Fruit fly (Drosophila melanogaster) whole organism, embryonic: ENCODE measurements around the gene CG11672.

Experiments used
- Antp ChIP-seq: fragments of 200-800 bp; sonication (Bioruptor generic); optimal IDR thresholded peaks from 3 replicates; lab custom pipeline; 2016; ENCODE audit warnings: missing biosample characterization, missing genetic modification characterization
- CG1024 ChIP-seq: fragments of 200-800 bp; sonication (Bioruptor generic); IDR thresholded peaks from 2 replicates; pipeline ENCODE4 v1.3.6; 2022; ENCODE audit warnings: missing biosample characterization, missing genetic modification characterization
- CG10366 ChIP-seq: fragments of 200-800 bp; sonication (Bioruptor generic); IDR thresholded peaks from 2 replicates; pipeline ENCODE4 v1.3.6; 2022; ENCODE audit warnings: missing biosample characterization, missing genetic modification characterization
- CG10431 ChIP-seq: fragments of 200-800 bp; sonication (Bioruptor generic); optimal IDR thresholded peaks from 3 replicates; lab custom pipeline; 2018; ENCODE audit warnings: missing biosample characterization, mild to moderate bottlenecking, missing genetic modification characterization
- CG10565 ChIP-seq: fragments of 200-800 bp; sonication (Bioruptor generic); optimal IDR thresholded peaks from 3 replicates; lab custom pipeline; 2016; ENCODE audit warnings: missing biosample characterization, mild to moderate bottlenecking, missing genetic modification characterization
- CG11093 ChIP-seq: fragments of 200-800 bp; sonication (Bioruptor generic); IDR thresholded peaks from 3 replicates; pipeline ENCODE4 v1.3.6; 2022; ENCODE audit warnings: missing biosample characterization, missing genetic modification characterization
- CG11723 ChIP-seq: fragments of 200-800 bp; sonication (Bioruptor generic); optimal IDR thresholded peaks from 2 replicates; lab custom pipeline; 2017; ENCODE audit warnings: missing biosample characterization, mild to moderate bottlenecking, missing genetic modification characterization
- CG12104 ChIP-seq: fragments of 200-800 bp; sonication (Bioruptor generic); optimal IDR thresholded peaks from 3 replicates; lab custom pipeline; 2016; ENCODE audit warnings: missing biosample characterization, missing genetic modification characterization
- CG14050 ChIP-seq: fragments of 200-800 bp; sonication (Bioruptor generic); IDR thresholded peaks from 3 replicates; pipeline ENCODE4 v1.3.6; 2022; ENCODE audit warnings: missing biosample characterization, missing genetic modification characterization
- CG16813 ChIP-seq: fragments of 200-800 bp; sonication (Bioruptor generic); IDR thresholded peaks from 3 replicates; pipeline ENCODE4 v1.3.6; 2022; ENCODE audit warnings: missing biosample characterization, missing genetic modification characterization; ENCODE audit not compliant: partially characterized antibody
- CG1792 ChIP-seq: fragments of 200-800 bp; sonication (Bioruptor generic); optimal IDR thresholded peaks from 2 replicates; lab custom pipeline; 2016; ENCODE audit warnings: missing biosample characterization, missing genetic modification characterization
- CG2120 ChIP-seq: fragments of 200-800 bp; sonication (Bioruptor generic); optimal IDR thresholded peaks from 3 replicates; lab custom pipeline; 2016; ENCODE audit warnings: missing biosample characterization, missing genetic modification characterization
- CG30431 ChIP-seq: fragments of 200-800 bp; sonication (Bioruptor generic); optimal IDR thresholded peaks from 2 replicates; lab custom pipeline; 2017; ENCODE audit warnings: missing biosample characterization, missing genetic modification characterization
- CG31224 ChIP-seq: fragments of 200-800 bp; sonication (Bioruptor generic); IDR thresholded peaks from 2 replicates; pipeline ENCODE4 v1.3.6; 2022; ENCODE audit warnings: missing biosample characterization, missing genetic modification characterization
- CG34376 ChIP-seq: fragments of 200-800 bp; sonication (Bioruptor generic); optimal IDR thresholded peaks from 2 replicates; lab custom pipeline; 2018; ENCODE audit warnings: missing biosample characterization, mild to moderate bottlenecking, missing genetic modification characterization
- CG3838 ChIP-seq: fragments of 200-800 bp; sonication (Bioruptor generic); optimal IDR thresholded peaks from 3 replicates; lab custom pipeline; 2016; ENCODE audit warnings: missing biosample characterization, missing genetic modification characterization
- CG4730 ChIP-seq: fragments of 200-800 bp; sonication (Bioruptor generic); IDR thresholded peaks from 2 replicates; pipeline ENCODE4 v1.3.6; 2022; ENCODE audit warnings: missing biosample characterization, missing genetic modification characterization
- CG6175 ChIP-seq: fragments of 200-800 bp; sonication (Bioruptor generic); IDR thresholded peaks from 3 replicates; pipeline ENCODE4 v1.3.6; 2022; ENCODE audit warnings: missing biosample characterization, missing genetic modification characterization
- CG7372 ChIP-seq: fragments of 200-800 bp; sonication (Bioruptor generic); IDR thresholded peaks from 2 replicates; pipeline ENCODE4 v1.3.6; 2022; ENCODE audit warnings: missing biosample characterization, missing genetic modification characterization
- CG7987 ChIP-seq: fragments of 200-800 bp; sonication (Bioruptor generic); optimal IDR thresholded peaks from 2 replicates; lab custom pipeline; 2018; ENCODE audit warnings: missing biosample characterization, mild to moderate bottlenecking, missing genetic modification characterization, moderate library complexity
- D19B ChIP-seq: fragments of 200-800 bp; sonication (Bioruptor generic); optimal IDR thresholded peaks from 2 replicates; lab custom pipeline; 2017; ENCODE audit warnings: missing biosample characterization, mild to moderate bottlenecking, missing genetic modification characterization
- Elba2 ChIP-seq: fragments of 200-800 bp; sonication (Bioruptor generic); optimal IDR thresholded peaks from 3 replicates; lab custom pipeline; 2016; ENCODE audit warnings: missing biosample characterization, missing genetic modification characterization
- H2.0 ChIP-seq: fragments of 200-800 bp; sonication (Bioruptor generic); IDR thresholded peaks from 2 replicates; pipeline ENCODE4 v1.3.6; 2022; ENCODE audit warnings: missing biosample characterization, missing genetic modification characterization
- HLH3B ChIP-seq: fragments of 200-800 bp; sonication (Bioruptor generic); IDR thresholded peaks from 2 replicates; pipeline ENCODE4 v1.3.6; 2022; ENCODE audit warnings: missing biosample characterization, missing genetic modification characterization
- Med ChIP-seq: fragments of 200-800 bp; sonication (Bioruptor generic); peaks from one replicate; lab custom pipeline; 2016; ENCODE audit warnings: missing biosample characterization, missing genetic modification characterization, mild to moderate bottlenecking, inconsistent platforms, moderate library complexity
- Pdp1 ChIP-seq, 2 experiments: fragments of 200-800 bp; sonication (Bioruptor generic); optimal IDR thresholded peaks; 3 replicates each; lab custom pipeline; 2016; ENCODE audit warnings: missing biosample characterization in 2 of 2, missing genetic modification characterization in 2 of 2, mild to moderate bottlenecking in 1 of 2, moderate library complexity in 1 of 2
- Xrp1 ChIP-seq: fragments of 200-800 bp; sonication (Bioruptor generic); IDR thresholded peaks from 2 replicates; pipeline ENCODE4 v1.3.6; 2022; ENCODE audit warnings: missing biosample characterization, missing genetic modification characterization
- amos ChIP-seq: fragments of 200-800 bp; sonication (Bioruptor generic); IDR thresholded peaks from 2 replicates; pipeline ENCODE4 v1.3.6; 2022; ENCODE audit warnings: missing biosample characterization, missing genetic modification characterization; ENCODE audit not compliant: partially characterized antibody
- ara ChIP-seq: fragments of 200-800 bp; sonication (Bioruptor generic); IDR thresholded peaks from 2 replicates; pipeline ENCODE4 v1.3.6; 2022; ENCODE audit warnings: missing biosample characterization, missing genetic modification characterization
- bowl ChIP-seq: fragments of 200-800 bp; sonication (Bioruptor generic); IDR thresholded peaks from 2 replicates; pipeline ENCODE4 v1.3.6; 2022; ENCODE audit warnings: missing biosample characterization, missing genetic modification characterization
- cas ChIP-seq: fragments of 200-800 bp; sonication (Bioruptor generic); IDR thresholded peaks from 2 replicates; pipeline ENCODE4 v1.3.6; 2022; ENCODE audit warnings: missing biosample characterization, missing genetic modification characterization
- chif ChIP-seq, 2 experiments: fragments of 200-800 bp; sonication (Bioruptor generic); optimal IDR thresholded peaks; 3 replicates each; lab custom pipeline; 2016; ENCODE audit warnings: missing biosample characterization in 2 of 2, missing genetic modification characterization in 2 of 2
- corto ChIP-seq: fragments of 200-800 bp; sonication (Bioruptor generic); optimal IDR thresholded peaks from 2 replicates; lab custom pipeline; 2016; ENCODE audit warnings: missing biosample characterization, mild to moderate bottlenecking, missing genetic modification characterization, moderate library complexity
- crc ChIP-seq: fragments of 200-800 bp; sonication (Bioruptor generic); optimal IDR thresholded peaks from 2 replicates; lab custom pipeline; 2016; ENCODE audit warnings: missing biosample characterization, missing genetic modification characterization
- eve ChIP-seq, 2 experiments: fragments of >200 bp; optimal IDR thresholded peaks; 2 replicates each; lab custom pipeline; 2017; ENCODE audit warnings: missing biosample characterization in 2 of 2, missing genetic modification characterization in 2 of 2
- exex ChIP-seq: fragments of 200-800 bp; sonication (Bioruptor generic); optimal IDR thresholded peaks from 4 replicates; lab custom pipeline; 2018; ENCODE audit warnings: missing biosample characterization, mild to moderate bottlenecking, missing genetic modification characterization, moderate library complexity
- eyg ChIP-seq: fragments of 200-800 bp; sonication (Bioruptor generic); optimal IDR thresholded peaks from 3 replicates; lab custom pipeline; 2016; ENCODE audit warnings: missing biosample characterization, missing genetic modification characterization
- gfzf ChIP-seq: fragments of 200-800 bp; sonication (Bioruptor generic); optimal IDR thresholded peaks from 2 replicates; lab custom pipeline; 2016; ENCODE audit warnings: missing biosample characterization, mild to moderate bottlenecking, missing genetic modification characterization, moderate library complexity
- gro ChIP-seq: fragments of 200-800 bp; sonication (Bioruptor generic); optimal IDR thresholded peaks from 2 replicates; lab custom pipeline; 2016; ENCODE audit warnings: missing biosample characterization, missing genetic modification characterization
- klu ChIP-seq: fragments of 200-800 bp; sonication (Bioruptor generic); IDR thresholded peaks from 2 replicates; pipeline ENCODE4 v1.3.6; 2022; ENCODE audit warnings: missing biosample characterization, missing genetic modification characterization
- lab ChIP-seq: fragments of 200-800 bp; sonication (Bioruptor generic); optimal IDR thresholded peaks from 3 replicates; lab custom pipeline; 2017; ENCODE audit warnings: missing biosample characterization, missing genetic modification characterization, mild to moderate bottlenecking, moderate library complexity, missing genetic modification reagents
- nerfin-2 ChIP-seq: fragments of 200-800 bp; sonication (Bioruptor generic); IDR thresholded peaks from 2 replicates; pipeline ENCODE4 v1.3.6; 2022; ENCODE audit warnings: missing biosample characterization, missing genetic modification characterization; ENCODE audit not compliant: partially characterized antibody
- pros ChIP-seq: fragments of 200-800 bp; sonication (Bioruptor generic); optimal IDR thresholded peaks from 3 replicates; lab custom pipeline; 2019; ENCODE audit warnings: missing biosample characterization, mild to moderate bottlenecking, missing genetic modification characterization, moderate library complexity
- ranshi ChIP-seq: fragments of 200-800 bp; sonication (Bioruptor generic); IDR thresholded peaks from 2 replicates; pipeline ENCODE4 v1.3.6; 2022; ENCODE audit warnings: missing biosample characterization, missing genetic modification characterization
- ro ChIP-seq: fragments of 200-800 bp; sonication (Bioruptor generic); IDR thresholded peaks from 2 replicates; pipeline ENCODE4 v1.3.6; 2022; ENCODE audit warnings: missing biosample characterization, missing genetic modification characterization
- row ChIP-seq: fragments of 200-800 bp; sonication (Bioruptor generic); IDR thresholded peaks from 3 replicates; pipeline ENCODE4 v1.3.6; 2022; ENCODE audit warnings: missing biosample characterization, missing genetic modification characterization
- sim ChIP-seq: fragments of 200-800 bp; sonication (Bioruptor generic); IDR thresholded peaks from 2 replicates; pipeline ENCODE4 v1.3.6; 2022; ENCODE audit warnings: missing biosample characterization, missing genetic modification characterization
- slou ChIP-seq: fragments of 200-800 bp; sonication (Bioruptor generic); optimal IDR thresholded peaks from 3 replicates; lab custom pipeline; 2016; ENCODE audit warnings: missing biosample characterization, missing genetic modification characterization
- stc ChIP-seq: fragments of 200-800 bp; sonication (Bioruptor generic); IDR thresholded peaks from 2 replicates; pipeline ENCODE4 v1.3.6; 2022; ENCODE audit warnings: missing biosample characterization, missing genetic modification characterization
- tup ChIP-seq: fragments of 200-800 bp; sonication (Bioruptor generic); optimal IDR thresholded peaks from 2 replicates; lab custom pipeline; 2016; ENCODE audit warnings: missing biosample characterization, mild to moderate bottlenecking, missing genetic modification characterization, moderate library complexity
- wek ChIP-seq: fragments of 200-800 bp; sonication (Bioruptor generic); optimal IDR thresholded peaks from 3 replicates; lab custom pipeline; 2018; ENCODE audit warnings: missing biosample characterization, mild to moderate bottlenecking, missing genetic modification characterization, moderate library complexity
- yki ChIP-seq: fragments of >200 bp; optimal IDR thresholded peaks from 3 replicates; lab custom pipeline; 2018
- zfh2 ChIP-seq: fragments of 200-800 bp; sonication (Bioruptor generic); optimal IDR thresholded peaks from 2 replicates; lab custom pipeline; 2016; ENCODE audit warnings: missing biosample characterization, missing genetic modification characterization

Gene CG11672

dm6 chr3R:8308515-8308959, 18.2 kb upstream of the CG11672 start, which contains the start of gene tex (continued):
- TF ChIP-seq CG14050 (GFP tag; lab: Robert Waterston, UW), result no peak
- TF ChIP-seq slou (GFP tag; lab: Kevin White, UChicago), result no peak
- TF ChIP-seq CG10431 (GFP tag; lab: Kevin White, UChicago), result peak; percentile 31
- peak; percentile 61 for TF ChIP-seq ara (GFP tag; lab: Robert Waterston, UW)
- TF ChIP-seq corto (GFP tag; lab: Kevin White, UChicago), result no peak
- TF ChIP-seq gro, result no peak
- TF ChIP-seq CG12104 (GFP tag; lab: Kevin White, UChicago), result peak; percentile 3
- peak; percentile 78 for TF ChIP-seq CG7987
- peak; percentile 51 for TF ChIP-seq amos (GFP tag; lab: Robert Waterston, UW)
- TF ChIP-seq chif (GFP tag; optimal IDR thresholded peaks at IDR 0.05; lab: Kevin White, UChicago), result peak in 1 of 2 experiments; percentile 14
- TF ChIP-seq Elba2 (GFP tag; lab: Kevin White, UChicago), result no peak
- peak in 1 of 2 experiments; percentile 76 for TF ChIP-seq Pdp1 (GFP tag; optimal IDR thresholded peaks at IDR 0.05; lab: Kevin White, UChicago)
- no peak for TF ChIP-seq CG10366 (GFP tag; lab: Robert Waterston, UW)
- TF ChIP-seq cas (GFP tag; lab: Robert Waterston, UW), result no peak
- no peak for TF ChIP-seq yki (lab: Kevin White, UChicago)
- TF ChIP-seq CG11723, result peak; percentile 25
- no peak for TF ChIP-seq CG3838 (GFP tag; lab: Kevin White, UChicago)
- no peak for TF ChIP-seq crc (GFP tag; lab: Kevin White, UChicago)
- no peak for TF ChIP-seq klu (GFP tag; lab: Robert Waterston, UW)
- TF ChIP-seq D19B (GFP tag; lab: Kevin White, UChicago), result no peak
- TF ChIP-seq CG10565 (GFP tag; lab: Kevin White, UChicago), result no peak
- no peak for TF ChIP-seq lab
- no peak for TF ChIP-seq CG6175
- peak; percentile 57 for TF ChIP-seq wek (GFP tag; lab: Kevin White, UChicago)
- no peak for TF ChIP-seq HLH3B (GFP tag; lab: Robert Waterston, UW)
- no peak for TF ChIP-seq CG2120 (GFP tag; lab: Kevin White, UChicago)
- TF ChIP-seq sim (GFP tag; lab: Robert Waterston, UW), result 0 out of 2 replicates have a peak, but pooled peaks have one; percentile 52
- no peak for TF ChIP-seq row
- no peak for TF ChIP-seq CG1024
- peak; percentile 95 for TF ChIP-seq gfzf (GFP tag; lab: Kevin White, UChicago)
- no peak for TF ChIP-seq pros (GFP tag; lab: Kevin White, UChicago)
- no peak for TF ChIP-seq bowl (GFP tag; lab: Robert Waterston, UW)
- no peak for TF ChIP-seq zfh2 (GFP tag; lab: Kevin White, UChicago)
- TF ChIP-seq Xrp1, result peak; percentile 49; the same call in 1 of the 2 replicates
- no peak for TF ChIP-seq eve (GFP tag; optimal IDR thresholded peaks at IDR 0.05; lab: Kevin White, UChicago)
- TF ChIP-seq nerfin-2 (GFP tag; lab: Robert Waterston, UW), result no peak
- TF ChIP-seq CG1792 (GFP tag; lab: Kevin White, UChicago), result no peak
- TF ChIP-seq Antp (GFP tag; lab: Kevin White, UChicago), result no peak
- TF ChIP-seq ro (GFP tag; lab: Robert Waterston, UW), result no peak
- TF ChIP-seq CG31224, result no peak
- no peak for TF ChIP-seq CG11093 (GFP tag; lab: Robert Waterston, UW)
- TF ChIP-seq tup (GFP tag; lab: Kevin White, UChicago), result no peak
- no peak for TF ChIP-seq exex (tag; lab: Kevin White, UChicago)
- TF ChIP-seq CG16813, result 0 out of 3 replicates have a peak, but pooled peaks have one; percentile 31
- TF ChIP-seq stc (GFP tag; lab: Robert Waterston, UW), result no peak
- TF ChIP-seq CG30431, result no peak
- no peak for TF ChIP-seq H2.0 (GFP tag; lab: Robert Waterston, UW)
- no peak for TF ChIP-seq CG7372 (GFP tag; lab: Robert Waterston, UW)
- TF ChIP-seq eyg (GFP tag; lab: Kevin White, UChicago), result no peak
- peak; percentile 84 for TF ChIP-seq Med (GFP tag; lab: Kevin White, UChicago)
- no peak for TF ChIP-seq CG34376 (GFP tag; lab: Kevin White, UChicago)
- TF ChIP-seq CG4730 (GFP tag; lab: Robert Waterston, UW), result no peak
- TF ChIP-seq ranshi (GFP tag; lab: Robert Waterston, UW), result no peak
